Fruit fly (Drosophila melanogaster): ENCODE data around the gene CG43367.
A peak's percentile ranks its signal among the peaks of the same experiment; 100 is the strongest.

CG43367 gene

dm6 chr3L:4239442-4240322 is 45.9 kb downstream of the CG43367 start, which contains the start of gene Sqor:
Sqor (plus strand) TSS chr3L:4240173.
- TF ChIP-seq CG5204 (GFP tag; optimal IDR thresholded peaks at IDR 0.05): peak; percentile 91
- TF ChIP-seq toe (GFP tag; optimal IDR thresholded peaks at IDR 0.05): peak; percentile 91
- peak; percentile 92 for TF ChIP-seq CG7045 (GFP tag; optimal IDR thresholded peaks at IDR 0.05)
- TF ChIP-seq CG7101 (tag; optimal IDR thresholded peaks at IDR 0.05): peak; percentile 91
- TF ChIP-seq bab1 (GFP tag; optimal IDR thresholded peaks at IDR 0.05): peak; percentile 90
- TF ChIP-seq Hr96 (GFP tag; optimal IDR thresholded peaks at IDR 0.05): peak; percentile 92
- peak; percentile 89 for TF ChIP-seq CG33017 (tag; optimal IDR thresholded peaks at IDR 0.05)
- peak; percentile 79 for TF ChIP-seq Crg-1 (GFP tag; optimal IDR thresholded peaks at IDR 0.05)
- peak; percentile 82 for TF ChIP-seq pad (GFP tag; optimal IDR thresholded peaks at IDR 0.05)
- peak; percentile 71 for TF ChIP-seq cic (GFP tag; optimal IDR thresholded peaks at IDR 0.05)
- peak; percentile 78 for TF ChIP-seq CG1620 (GFP tag; optimal IDR thresholded peaks at IDR 0.05)
- TF ChIP-seq Clk (GFP tag; optimal IDR thresholded peaks at IDR 0.05): peak; percentile 84
- TF ChIP-seq kay (GFP tag; ENCODE audit: borderline replicate concordance): no peak
- peak; percentile 77 for TF ChIP-seq ovo (GFP tag; optimal IDR thresholded peaks at IDR 0.05)
- peak; percentile 76 for TF ChIP-seq CG14711 (tag; optimal IDR thresholded peaks at IDR 0.05)
- peak; percentile 68 for TF ChIP-seq Mnt (GFP tag; optimal IDR thresholded peaks at IDR 0.05)
- no peak for TF ChIP-seq cnc (optimal IDR thresholded peaks at IDR 0.05)
- peak; percentile 94 for TF ChIP-seq CG12768 (GFP tag; optimal IDR thresholded peaks at IDR 0.05)
- peak; percentile 77 for TF ChIP-seq tj (GFP tag; optimal IDR thresholded peaks at IDR 0.05)
- TF ChIP-seq CG11617 (GFP tag; optimal IDR thresholded peaks at IDR 0.05): peak; percentile 97

DNA sequence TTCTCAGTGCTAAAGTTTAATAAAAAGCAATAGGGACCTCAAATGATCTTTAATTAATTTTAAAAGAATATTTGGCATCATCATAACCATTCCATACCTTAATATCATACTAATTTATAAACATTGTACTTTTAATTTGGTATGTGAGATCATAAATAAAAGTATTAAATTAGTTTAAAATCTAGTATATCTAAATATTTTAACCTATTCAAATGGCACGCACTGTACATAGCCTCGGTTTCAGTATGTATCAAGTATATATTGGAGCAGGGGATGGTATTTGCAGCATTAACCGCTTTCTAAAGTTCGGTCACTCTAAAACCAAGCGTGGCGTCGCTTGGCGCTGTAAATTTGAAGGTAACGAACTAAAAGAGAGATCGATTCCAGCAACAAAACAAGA is 48.6 kb downstream of the CG43367 start, which contains the start of gene pav:
TSS of gene pav (plus strand) at position 307 of the 400 bp plus-strand sequence.
- no peak for TF ChIP-seq cnc (optimal IDR thresholded peaks at IDR 0.05)
- no peak for TF ChIP-seq tj (GFP tag; optimal IDR thresholded peaks at IDR 0.05)
- TF ChIP-seq cic (GFP tag; optimal IDR thresholded peaks at IDR 0.05): no peak
- TF ChIP-seq toe (GFP tag; optimal IDR thresholded peaks at IDR 0.05): no peak
- TF ChIP-seq Clk (GFP tag; optimal IDR thresholded peaks at IDR 0.05): no peak
- TF ChIP-seq Crg-1 (GFP tag; optimal IDR thresholded peaks at IDR 0.05): no peak
- TF ChIP-seq CG7101 (tag; optimal IDR thresholded peaks at IDR 0.05): peak; percentile 27
- no peak for TF ChIP-seq CG12768 (GFP tag; optimal IDR thresholded peaks at IDR 0.05)
- peak; percentile 36 for TF ChIP-seq CG33017 (tag; optimal IDR thresholded peaks at IDR 0.05)
- peak; percentile 18 for TF ChIP-seq Mnt (GFP tag; optimal IDR thresholded peaks at IDR 0.05)
- no peak for TF ChIP-seq CG1620 (GFP tag; optimal IDR thresholded peaks at IDR 0.05)
- TF ChIP-seq CG14711 (tag; optimal IDR thresholded peaks at IDR 0.05): peak; percentile 48
- no peak for TF ChIP-seq ovo (GFP tag; optimal IDR thresholded peaks at IDR 0.05)
- TF ChIP-seq CG11617 (GFP tag; optimal IDR thresholded peaks at IDR 0.05): no peak
- TF ChIP-seq pad (GFP tag; optimal IDR thresholded peaks at IDR 0.05): no peak
- TF ChIP-seq kay (GFP tag; ENCODE audit: borderline replicate concordance): no peak
- no peak for TF ChIP-seq Hr96 (GFP tag; optimal IDR thresholded peaks at IDR 0.05)
- TF ChIP-seq CG5204 (GFP tag; optimal IDR thresholded peaks at IDR 0.05): no peak
- peak; percentile 58 for TF ChIP-seq bab1 (GFP tag; optimal IDR thresholded peaks at IDR 0.05)
- TF ChIP-seq CG7045 (GFP tag; optimal IDR thresholded peaks at IDR 0.05): no peak

dm6 chr3L:4252121-4252861 is 58.5 kb downstream of the CG43367 start:
- TF ChIP-seq CG33017 (tag; optimal IDR thresholded peaks at IDR 0.05) (no peak), cnc (optimal IDR thresholded peaks at IDR 0.05) (peak in 1 of 2 experiments; percentile 43), ovo (GFP tag; optimal IDR thresholded peaks at IDR 0.05) (peak; percentile 92)

DNA sequence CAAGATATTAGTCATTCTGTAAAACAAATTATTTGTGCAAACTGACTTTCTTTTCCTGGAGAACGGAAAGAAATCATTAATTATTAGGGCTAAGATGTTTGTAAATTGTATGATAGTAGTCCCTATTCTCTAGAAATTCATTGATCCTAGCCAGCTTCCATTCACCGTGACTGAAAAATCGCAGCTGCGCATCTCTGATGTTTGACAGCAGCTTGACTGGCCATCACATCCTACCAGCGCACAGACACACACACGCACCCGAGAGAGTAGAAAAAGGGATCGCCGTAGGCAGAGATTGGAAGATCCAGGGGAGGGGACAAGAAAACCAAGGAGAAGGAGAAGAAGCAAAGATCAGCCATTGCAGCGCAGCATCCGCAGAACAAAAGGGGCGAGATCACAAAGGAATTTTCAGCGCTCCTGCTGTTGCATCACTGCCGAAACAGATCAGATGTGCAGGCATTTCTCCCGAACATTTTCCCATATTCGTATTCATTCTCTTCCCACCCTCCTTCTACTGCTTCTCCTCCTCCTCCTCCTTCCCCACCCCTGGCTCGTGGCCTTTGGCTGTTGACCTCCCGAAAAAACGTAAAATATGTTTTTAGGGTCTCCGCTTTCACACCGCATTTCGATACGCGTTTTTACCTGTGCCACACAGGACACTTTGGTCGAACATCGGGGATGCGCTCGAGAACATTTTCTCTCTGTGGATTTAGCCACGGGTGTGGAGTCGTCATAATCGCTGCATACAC is 59.2 kb downstream of the CG43367 start:
- no peak for TF ChIP-seq toe (GFP tag; optimal IDR thresholded peaks at IDR 0.05)
- TF ChIP-seq kay (GFP tag; ENCODE audit: borderline replicate concordance): no peak
- TF ChIP-seq CG1620 (GFP tag; optimal IDR thresholded peaks at IDR 0.05): no peak
- no peak for TF ChIP-seq ovo (GFP tag; optimal IDR thresholded peaks at IDR 0.05)

- TF ChIP-seq bab1 (GFP tag; optimal IDR thresholded peaks at IDR 0.05) (no peak), CG12768 (GFP tag; optimal IDR thresholded peaks at IDR 0.05) (no peak), CG1620 (GFP tag; optimal IDR thresholded peaks at IDR 0.05) (no peak), CG11617 (GFP tag; optimal IDR thresholded peaks at IDR 0.05) (no peak), tj (GFP tag; optimal IDR thresholded peaks at IDR 0.05) (no peak), CG14711 (tag; optimal IDR thresholded peaks at IDR 0.05) (no peak), Hr96 (GFP tag; optimal IDR thresholded peaks at IDR 0.05) (no peak), kay (GFP tag; ENCODE audit: borderline replicate concordance) (no peak), CG5204 (GFP tag; optimal IDR thresholded peaks at IDR 0.05) (no peak), Mnt (GFP tag; optimal IDR thresholded peaks at IDR 0.05) (peak; percentile 79), ovo (GFP tag; optimal IDR thresholded peaks at IDR 0.05) (no peak), cnc (optimal IDR thresholded peaks at IDR 0.05) (no peak), CG33017 (tag; optimal IDR thresholded peaks at IDR 0.05) (no peak), cic (GFP tag; optimal IDR thresholded peaks at IDR 0.05) (peak; percentile 4), Clk (GFP tag; optimal IDR thresholded peaks at IDR 0.05) (no peak), CG7101 (tag; optimal IDR thresholded peaks at IDR 0.05) (no peak), toe (GFP tag; optimal IDR thresholded peaks at IDR 0.05) (no peak), CG7045 (GFP tag; optimal IDR thresholded peaks at IDR 0.05) (no peak), Crg-1 (GFP tag; optimal IDR thresholded peaks at IDR 0.05) (no peak), pad (GFP tag; optimal IDR thresholded peaks at IDR 0.05) (peak; percentile 35)
These were observed 60.0 kb downstream of the CG43367 start for dm6 chr3L:4253611-4254300.
